Fruit fly (Drosophila melanogaster) whole organism, embryonic: ENCODE measurements around the gene Sld5.

Experiments used
- Awh ChIP-seq: fragments of 200-800 bp; sonication (Bioruptor generic); IDR thresholded peaks from 2 replicates; pipeline ENCODE4, ENCODE4 v1.3.6; 2022; ENCODE audit warnings: missing biosample characterization, missing genetic modification characterization
- B-H1 ChIP-seq: fragments of 200-800 bp; sonication (Bioruptor generic); IDR thresholded peaks from 3 replicates; pipeline ENCODE4 v1.3.6; 2022; ENCODE audit warnings: missing biosample characterization, missing genetic modification characterization
- Bdp1 ChIP-seq: fragments of 200-800 bp; sonication (Bioruptor generic); optimal IDR thresholded peaks from 3 replicates; lab custom pipeline; 2016; ENCODE audit warnings: missing biosample characterization, missing genetic modification characterization
- C15 ChIP-seq: fragments of 200-800 bp; sonication (Bioruptor generic); IDR thresholded peaks from 3 replicates; pipeline ENCODE4 v1.3.6; 2022; ENCODE audit warnings: missing biosample characterization, missing genetic modification characterization
- CG10654 ChIP-seq: fragments of 200-800 bp; sonication (Bioruptor generic); optimal IDR thresholded peaks from 2 replicates; lab custom pipeline; 2016; ENCODE audit warnings: missing biosample characterization, missing genetic modification characterization
- CG11247 ChIP-seq: fragments of 200-800 bp; sonication (Bioruptor generic); IDR thresholded peaks from 2 replicates; pipeline ENCODE4 v1.3.6; 2022; ENCODE audit warnings: missing biosample characterization, missing genetic modification characterization
- CG15514 ChIP-seq: fragments of 200-800 bp; sonication (Bioruptor generic); optimal IDR thresholded peaks from 3 replicates; lab custom pipeline; 2017; ENCODE audit warnings: missing biosample characterization, missing genetic modification characterization, mild to moderate bottlenecking, moderate library complexity, missing genetic modification reagents
- CG1647 ChIP-seq: fragments of 200-800 bp; sonication (Bioruptor generic); optimal IDR thresholded peaks from 3 replicates; lab custom pipeline; 2016; ENCODE audit warnings: missing biosample characterization, missing genetic modification characterization
- CG17328 ChIP-seq: fragments of 200-800 bp; sonication (Bioruptor generic); IDR thresholded peaks from 2 replicates; pipeline ENCODE4 v1.3.6; 2022; ENCODE audit warnings: missing biosample characterization, missing genetic modification characterization
- CG17802 ChIP-seq: fragments of 200-800 bp; sonication (Bioruptor generic); optimal IDR thresholded peaks from 2 replicates; lab custom pipeline; 2018; ENCODE audit warnings: missing biosample characterization, mild to moderate bottlenecking, missing genetic modification characterization, moderate library complexity
- CG2120 ChIP-seq: fragments of 200-800 bp; sonication (Bioruptor generic); optimal IDR thresholded peaks from 3 replicates; lab custom pipeline; 2016; ENCODE audit warnings: missing biosample characterization, missing genetic modification characterization
- CG30431 ChIP-seq: fragments of 200-800 bp; sonication (Bioruptor generic); optimal IDR thresholded peaks from 2 replicates; lab custom pipeline; 2017; ENCODE audit warnings: missing biosample characterization, missing genetic modification characterization
- CG32532 ChIP-seq: fragments of 200-800 bp; sonication (Bioruptor generic); IDR thresholded peaks from 2 replicates; pipeline ENCODE4 v1.3.6; 2022; ENCODE audit warnings: missing biosample characterization, missing genetic modification characterization
- CG32767 ChIP-seq: fragments of 200-800 bp; sonication (Bioruptor generic); IDR thresholded peaks from 2 replicates; pipeline ENCODE4 v1.3.6; 2022; ENCODE audit warnings: missing biosample characterization, missing genetic modification characterization
- CG4328 ChIP-seq: fragments of 200-800 bp; sonication (Bioruptor generic); optimal IDR thresholded peaks from 3 replicates; lab custom pipeline; 2017; ENCODE audit warnings: missing biosample characterization, missing genetic modification reagents, missing genetic modification characterization
- CG5953 ChIP-seq: fragments of 200-800 bp; sonication (Bioruptor generic); IDR thresholded peaks from 2 replicates; pipeline ENCODE4 v1.3.6; 2022; ENCODE audit warnings: missing biosample characterization, missing genetic modification characterization
- CG6854 ChIP-seq: fragments of 200-800 bp; sonication (Bioruptor generic); optimal IDR thresholded peaks from 3 replicates; lab custom pipeline; 2017; ENCODE audit warnings: missing biosample characterization, mild to moderate bottlenecking, missing genetic modification characterization
- CG7271 ChIP-seq: fragments of 200-800 bp; sonication (Bioruptor generic); optimal IDR thresholded peaks from 2 replicates; lab custom pipeline; 2018; ENCODE audit warnings: missing biosample characterization, mild to moderate bottlenecking, missing genetic modification characterization, moderate library complexity
- CG7786 ChIP-seq: fragments of 200-800 bp; sonication (Bioruptor generic); optimal IDR thresholded peaks from 2 replicates; lab custom pipeline; 2016; ENCODE audit warnings: missing biosample characterization, missing genetic modification characterization
- Dek ChIP-seq: fragments of 200-800 bp; sonication (Bioruptor generic); optimal IDR thresholded peaks from 3 replicates; lab custom pipeline; 2019; ENCODE audit warnings: missing biosample characterization, mild to moderate bottlenecking, missing genetic modification characterization, moderate library complexity
- Dp ChIP-seq: fragments of 200-800 bp; sonication (Bioruptor generic); optimal IDR thresholded peaks from 2 replicates; lab custom pipeline; 2018; ENCODE audit warnings: missing biosample characterization, mild to moderate bottlenecking, missing genetic modification characterization, moderate library complexity
- Drgx ChIP-seq: fragments of 200-800 bp; sonication (Bioruptor generic); IDR thresholded peaks from 2 replicates; pipeline ENCODE4 v1.3.6; 2022; ENCODE audit warnings: missing biosample characterization, missing genetic modification characterization
- E2f2 ChIP-seq: fragments of 200-800 bp; sonication (Bioruptor generic); IDR thresholded peaks from 2 replicates; pipeline ENCODE4 v1.3.6; 2022; ENCODE audit warnings: missing biosample characterization, missing genetic modification characterization
- Eip74EF ChIP-seq, 2 experiments: fragments of 200-800 bp in 1 of 2; fragments of >200 bp in 1 of 2; sonication (Bioruptor generic) in 1 of 2; optimal IDR thresholded peaks; 2 replicates each; lab custom pipeline; 2017 to 2019; ENCODE audit warnings: missing biosample characterization in 2 of 2, missing genetic modification characterization in 2 of 2, mild to moderate bottlenecking in 1 of 2, moderate library complexity in 1 of 2
- Ets97D ChIP-seq: fragments of 200-800 bp; sonication (Bioruptor generic); optimal IDR thresholded peaks from 3 replicates; lab custom pipeline; 2016; ENCODE audit warnings: missing biosample characterization, missing genetic modification characterization
- GATAe ChIP-seq: fragments of 200-800 bp; sonication (Bioruptor generic); conservative IDR thresholded peaks from 2 replicates; pipeline ENCODE4 v1.3.6; 2022; ENCODE audit warnings: missing biosample characterization, missing genetic modification characterization
- Gug ChIP-seq: fragments of 200-800 bp; sonication (Bioruptor generic); IDR thresholded peaks from 4 replicates; pipeline ENCODE4 v1.3.6; 2022; ENCODE audit warnings: missing biosample characterization, missing genetic modification characterization
- HHEX ChIP-seq: fragments of 200-800 bp; sonication (Bioruptor generic); optimal IDR thresholded peaks from 3 replicates; lab custom pipeline; 2017; ENCODE audit warnings: missing biosample characterization, mild to moderate bottlenecking, missing genetic modification characterization, missing genetic modification reagents
- HmgD ChIP-seq: fragments of 200-800 bp; sonication (Bioruptor generic); optimal IDR thresholded peaks from 3 replicates; lab custom pipeline; 2016; ENCODE audit warnings: missing biosample characterization, missing genetic modification characterization
- MBD-R2 ChIP-seq: fragments of 200-800 bp; sonication (Bioruptor generic); IDR thresholded peaks from 2 replicates; pipeline ENCODE4 v1.3.6; 2022; ENCODE audit warnings: missing biosample characterization, missing genetic modification characterization
- MTF-1 ChIP-seq: fragments of 200-800 bp; sonication (Bioruptor generic); optimal IDR thresholded peaks from 2 replicates; lab custom pipeline; 2018; ENCODE audit warnings: missing biosample characterization, mild to moderate bottlenecking, missing genetic modification characterization, borderline replicate concordance
- NFAT ChIP-seq: fragments of 200-800 bp; sonication (Bioruptor generic); IDR thresholded peaks from 2 replicates; pipeline ENCODE4 v1.3.6; 2022; ENCODE audit warnings: missing biosample characterization, missing genetic modification characterization
- Nf-YC ChIP-seq: fragments of 200-800 bp; optimal IDR thresholded peaks from 3 replicates; lab custom pipeline; 2019; ENCODE audit warnings: missing biosample characterization, mild to moderate bottlenecking, missing genetic modification characterization, moderate library complexity
- PHDP ChIP-seq: fragments of 200-800 bp; sonication (Bioruptor generic); optimal IDR thresholded peaks from 3 replicates; lab custom pipeline; 2018; ENCODE audit warnings: missing biosample characterization, mild to moderate bottlenecking, missing genetic modification characterization, moderate library complexity
- Trl ChIP-seq, 3 experiments: fragments of >200 bp in 2 of 3; fragments of 200-800 bp in 1 of 3; sonication (Bioruptor generic) in 1 of 3; optimal IDR thresholded peaks; 2 replicates in 1 of 3; 3 replicates in 2 of 3; lab custom pipeline; 2016 to 2017; ENCODE audit warnings: missing biosample characterization in 1 of 3, missing genetic modification characterization in 1 of 3
- ara ChIP-seq: fragments of 200-800 bp; sonication (Bioruptor generic); IDR thresholded peaks from 2 replicates; pipeline ENCODE4 v1.3.6; 2022; ENCODE audit warnings: missing biosample characterization, missing genetic modification characterization
- ato ChIP-seq: fragments of 200-800 bp; sonication (Bioruptor generic); IDR thresholded peaks from 2 replicates; pipeline ENCODE4 v1.3.6; 2022; ENCODE audit warnings: missing biosample characterization, missing genetic modification characterization; ENCODE audit not compliant: partially characterized antibody
- bcd ChIP-seq: fragments of 200-800 bp; sonication (Bioruptor generic); optimal IDR thresholded peaks from 2 replicates; lab custom pipeline; 2017; ENCODE audit warnings: missing biosample characterization, mild to moderate bottlenecking, missing genetic modification characterization
- br ChIP-seq: fragments of >200 bp; optimal IDR thresholded peaks from 2 replicates; lab custom pipeline; 2017
- fd3F ChIP-seq: fragments of 200-800 bp; sonication (Bioruptor generic); optimal IDR thresholded peaks from 2 replicates; lab custom pipeline; 2018; ENCODE audit warnings: missing biosample characterization, mild to moderate bottlenecking, missing genetic modification characterization, moderate library complexity
- ftz-f1 ChIP-seq: fragments of 200-800 bp; sonication (Bioruptor generic); optimal IDR thresholded peaks from 2 replicates; lab custom pipeline; 2016; ENCODE audit warnings: missing biosample characterization, missing genetic modification characterization
- gfzf ChIP-seq: fragments of 200-800 bp; sonication (Bioruptor generic); optimal IDR thresholded peaks from 2 replicates; lab custom pipeline; 2016; ENCODE audit warnings: missing biosample characterization, mild to moderate bottlenecking, missing genetic modification characterization, moderate library complexity
- ham ChIP-seq: fragments of 200-800 bp; sonication (Bioruptor generic); IDR thresholded peaks from 2 replicates; pipeline ENCODE4 v1.3.6; 2022; ENCODE audit warnings: missing biosample characterization, missing genetic modification characterization
- jing ChIP-seq: fragments of 200-800 bp; sonication (Bioruptor generic); optimal IDR thresholded peaks from 2 replicates; lab custom pipeline; 2018; ENCODE audit warnings: missing biosample characterization, mild to moderate bottlenecking, missing genetic modification characterization
- jumu ChIP-seq: fragments of 200-800 bp; sonication (Bioruptor generic); optimal IDR thresholded peaks from 3 replicates; lab custom pipeline; 2016; ENCODE audit warnings: missing biosample characterization, missing genetic modification characterization
- knrl ChIP-seq: fragments of 200-800 bp; sonication (Bioruptor generic); IDR thresholded peaks from 3 replicates; pipeline ENCODE4 v1.3.6; 2022; ENCODE audit warnings: missing biosample characterization, missing genetic modification characterization; ENCODE audit not compliant: partially characterized antibody
- phol ChIP-seq: fragments of 200-800 bp; sonication (Bioruptor generic); optimal IDR thresholded peaks from 3 replicates; lab custom pipeline; 2018; ENCODE audit warnings: missing biosample characterization, mild to moderate bottlenecking, missing genetic modification characterization, moderate library complexity
- psq ChIP-seq: fragments of 200-800 bp; sonication (Bioruptor generic); optimal IDR thresholded peaks from 2 replicates; lab custom pipeline; 2017; ENCODE audit warnings: missing biosample characterization, missing genetic modification characterization
- shn ChIP-seq: fragments of 200-800 bp; sonication (Bioruptor generic); optimal IDR thresholded peaks from 3 replicates; lab custom pipeline; 2016; ENCODE audit warnings: missing biosample characterization, missing genetic modification characterization
- trh ChIP-seq: fragments of 200-800 bp; sonication (Bioruptor generic); optimal IDR thresholded peaks from 2 replicates; lab custom pipeline; 2016; ENCODE audit warnings: missing biosample characterization, missing genetic modification characterization

Gene Sld5

dm6 chr3R:26059195-26059594, 2.8 kb upstream of the Sld5 start, which contains the start of the genes RpL34a and Trmt61 (continued):
- TF ChIP-seq Trl (optimal IDR thresholded peaks at IDR 0.05; lab: Kevin White, UChicago) (no peak), Trl (GFP tag; optimal IDR thresholded peaks at IDR 0.05; lab: Kevin White, UChicago) (peak; percentile 83), CG32767 (GFP tag; lab: Robert Waterston, UW) (peak; percentile 79), CG1647 (GFP tag; lab: Kevin White, UChicago) (peak; percentile 63), trh (peak; percentile 79), MTF-1 (GFP tag; lab: Kevin White, UChicago) (peak; percentile 84), Dek (tag; lab: Kevin White, UChicago) (peak; percentile 80), ara (GFP tag; lab: Robert Waterston, UW) (peak; percentile 57; the same call in 1 of the 2 replicates), E2f2 (peak; percentile 89), HHEX (peak; percentile 92), bcd (GFP tag; lab: Kevin White, UChicago) (peak; percentile 91), CG7271 (tag; lab: Kevin White, UChicago) (peak; percentile 96), Nf-YC (tag; lab: Kevin White, UChicago) (peak; percentile 81), CG10654 (peak; percentile 72), ham (peak; percentile 39; the same call in 1 of the 2 replicates), CG7786 (GFP tag; lab: Kevin White, UChicago) (peak; percentile 42), gfzf (GFP tag; lab: Kevin White, UChicago) (peak; percentile 35), fd3F (GFP tag; lab: Kevin White, UChicago) (peak; percentile 82), knrl (peak; percentile 90), Bdp1 (peak; percentile 40), CG32532 (peak; percentile 83), Dp (GFP tag; lab: Kevin White, UChicago) (peak; percentile 81), CG2120 (peak; percentile 76), CG6854 (GFP tag; lab: Kevin White, UChicago) (peak; percentile 86), CG11247 (peak; percentile 34; the same call in 1 of the 2 replicates), GATAe (GFP tag; lab: Robert Waterston, UW) (peak; percentile 54), PHDP (tag; lab: Kevin White, UChicago) (peak; percentile 92), CG17802 (tag; lab: Kevin White, UChicago) (peak; percentile 60), CG5953 (GFP tag; lab: Robert Waterston, UW) (peak; percentile 57; the same call in 1 of the 2 replicates), ato (GFP tag; lab: Robert Waterston, UW) (no peak), jing (peak; percentile 41), Eip74EF (GFP tag; optimal IDR thresholded peaks at IDR 0.05; lab: Kevin White, UChicago) (peak in 1 of 2 experiments; percentile 85), B-H1 (GFP tag; lab: Robert Waterston, UW) (peak; percentile 62; the same call in 2 of the 3 replicates), Awh (GFP tag; lab: Robert Waterston, UW) (peak; percentile 63; the same call in 1 of the 2 replicates), phol (tag; lab: Kevin White, UChicago) (peak; percentile 90), br (lab: Kevin White, UChicago) (no peak), C15 (GFP tag; lab: Robert Waterston, UW) (no peak), ftz-f1 (GFP tag; lab: Kevin White, UChicago) (no peak), HmgD (peak; percentile 48), Ets97D (GFP tag; lab: Kevin White, UChicago) (peak; percentile 99), CG17328 (peak; percentile 86), Drgx (GFP tag; lab: Robert Waterston, UW) (no peak; the same call in 1 of the 2 replicates), CG30431 (GFP tag; lab: Kevin White, UChicago) (peak; percentile 41), NFAT (GFP tag; lab: Robert Waterston, UW) (peak; percentile 54; the same call in 1 of the 2 replicates), MBD-R2 (GFP tag; lab: Robert Waterston, UW) (peak; percentile 65), jumu (GFP tag; lab: Kevin White, UChicago) (peak; percentile 66), CG4328 (peak; percentile 94), Gug (GFP tag; lab: Robert Waterston, UW) (no peak), psq (peak; percentile 29), CG15514 (peak; percentile 91), shn (peak; percentile 73)
